Fruit fly (Drosophila melanogaster) whole organism, embryonic: ENCODE results near the gene CG14696.

Experiments
- CG14710 ChIP-seq: fragments of 200-800 bp; sonication (Bioruptor generic); optimal IDR thresholded peaks from 3 replicates; lab custom pipeline; 2019; ENCODE audit warnings: missing biosample characterization, mild to moderate bottlenecking, missing genetic modification characterization, moderate library complexity
- CG31365 ChIP-seq: fragments of 200-800 bp; sonication (Bioruptor generic); optimal IDR thresholded peaks from 2 replicates; lab custom pipeline; 2018; ENCODE audit warnings: missing biosample characterization, mild to moderate bottlenecking, missing genetic modification characterization
- D ChIP-seq, 2 experiments: fragments of 200-800 bp in 1 of 2; fragments of >200 bp in 1 of 2; sonication (Bioruptor generic) in 1 of 2; optimal IDR thresholded peaks; 2 replicates in 1 of 2; 3 replicates in 1 of 2; lab custom pipeline; 2017; ENCODE audit warnings: mild to moderate bottlenecking in 1 of 2, missing biosample characterization in 1 of 2, missing genetic modification characterization in 1 of 2, missing genetic modification reagents in 1 of 2
- cas ChIP-seq: fragments of 200-800 bp; sonication (Bioruptor generic); IDR thresholded peaks from 2 replicates; pipeline ENCODE4 v1.3.6; 2022; ENCODE audit warnings: missing biosample characterization, missing genetic modification characterization
- crol ChIP-seq: fragments of 200-800 bp; sonication (Bioruptor generic); IDR thresholded peaks from 2 replicates; pipeline ENCODE4 v1.3.6; 2022; ENCODE audit warnings: missing biosample characterization, missing genetic modification characterization
- dpn ChIP-seq, 2 experiments: fragments of 200-800 bp; sonication (Bioruptor generic); optimal IDR thresholded peaks; 3 replicates each; lab custom pipeline; 2016; ENCODE audit warnings: missing biosample characterization in 2 of 2, missing genetic modification characterization in 2 of 2
- fd64A ChIP-seq: fragments of 200-800 bp; sonication (Bioruptor generic); optimal IDR thresholded peaks from 3 replicates; lab custom pipeline; 2018; ENCODE audit warnings: missing biosample characterization, mild to moderate bottlenecking, missing genetic modification characterization
- fru ChIP-seq: fragments of >200 bp; optimal IDR thresholded peaks from 2 replicates; lab custom pipeline; 2017
- hth ChIP-seq: fragments of >200 bp; optimal IDR thresholded peaks from 2 replicates; lab custom pipeline; 2017; ENCODE audit warnings: inconsistent platforms
- nau ChIP-seq: fragments of 200-800 bp; sonication (Bioruptor generic); optimal IDR thresholded peaks from 3 replicates; lab custom pipeline; 2017; ENCODE audit warnings: missing biosample characterization, mild to moderate bottlenecking, missing genetic modification characterization, missing genetic modification reagents
- pfk ChIP-seq: fragments of 200-800 bp; sonication (Bioruptor generic); optimal IDR thresholded peaks from 2 replicates; lab custom pipeline; 2018; ENCODE audit warnings: missing biosample characterization, mild to moderate bottlenecking, missing genetic modification characterization, moderate library complexity
- wor ChIP-seq: fragments of 200-800 bp; sonication (Bioruptor generic); IDR thresholded peaks from 2 replicates; pipeline ENCODE4 v1.3.6; 2022; ENCODE audit warnings: missing biosample characterization, missing genetic modification characterization

dm6 chr3R:10884678-10885421 is at the start of gene CG14696:
- TF ChIP-seq fd64A (GFP tag; lab: Kevin White, UChicago) (no peak), fru (lab: Kevin White, UChicago) (no peak), dpn (GFP tag; optimal IDR thresholded peaks at IDR 0.05; lab: Kevin White, UChicago) (no peak), cas (GFP tag; lab: Robert Waterston, UW) (no peak), wor (GFP tag; lab: Robert Waterston, UW) (no peak), D (optimal IDR thresholded peaks at IDR 0.05; lab: Kevin White, UChicago) (no peak), D (GFP tag; optimal IDR thresholded peaks at IDR 0.05; lab: Kevin White, UChicago) (no peak), hth (lab: Kevin White, UChicago) (no peak), nau (GFP tag; lab: Kevin White, UChicago) (no peak), CG31365 (tag; lab: Kevin White, UChicago) (no peak), CG14710 (tag; lab: Kevin White, UChicago) (no peak), pfk (no peak), crol (GFP tag; lab: Robert Waterston, UW) (no peak)
